Worm (Caenorhabditis elegans): ENCODE data around the gene Y97E10AR.6.
A peak's percentile ranks its signal among the peaks of the same experiment; 100 is the strongest.

The Y97E10AR.6 gene

ce11 chrV:8031121-8031520 lies 17.4 kb upstream of the Y97E10AR.6 start, which contains the start of gene vars-1:
TSS of gene vars-1 (plus strand) at chrV:8031411.
- no peak for TF ChIP-seq T07F8.4 (tag; optimal IDR thresholded peaks at IDR 0.05)
- TF ChIP-seq sdz-38 (tag; optimal IDR thresholded peaks at IDR 0.05): no peak
- TF ChIP-seq ztf-22 (GFP tag; optimal IDR thresholded peaks at IDR 0.05): no peak
- no peak for TF ChIP-seq F37B4.10 (GFP tag; IDR thresholded peaks at IDR 0.05)
- no peak for TF ChIP-seq B0035.1 (tag; optimal IDR thresholded peaks at IDR 0.05)
- TF ChIP-seq attf-5 (GFP tag; optimal IDR thresholded peaks at IDR 0.05): no peak
- TF ChIP-seq ztf-26 (tag; optimal IDR thresholded peaks at IDR 0.05): no peak
- TF ChIP-seq Y56A3A.18 (GFP tag; IDR thresholded peaks at IDR 0.05): 0 out of 2 replicates have a peak, but pooled peaks have one; percentile 26
- no peak for TF ChIP-seq nhr-27 (tag; optimal IDR thresholded peaks at IDR 0.05)
- TF ChIP-seq nhr-120 (GFP tag; IDR thresholded peaks at IDR 0.05): no peak
- no peak for TF ChIP-seq dpff-1 (tag; optimal IDR thresholded peaks at IDR 0.05)
- no peak for TF ChIP-seq B0019.2 (GFP tag; conservative IDR thresholded peaks at IDR 0.05)
- no peak for TF ChIP-seq lin-40 (tag; optimal IDR thresholded peaks at IDR 0.05)
- TF ChIP-seq ceh-91 (GFP tag; IDR thresholded peaks at IDR 0.05): no peak
- TF ChIP-seq dpl-1 (GFP tag; optimal IDR thresholded peaks at IDR 0.05): peak; percentile 42
- no peak for TF ChIP-seq let-526 (GFP tag; IDR thresholded peaks at IDR 0.05)
- TF ChIP-seq mes-4 (tag; optimal IDR thresholded peaks at IDR 0.05): no peak
- no peak for TF ChIP-seq rpc-1 (optimal IDR thresholded peaks at IDR 0.05)
- TF ChIP-seq rpc-1 (tag; optimal IDR thresholded peaks at IDR 0.05): no peak
- no peak for TF ChIP-seq zfh-2 (GFP tag; conservative IDR thresholded peaks at IDR 0.05)
- TF ChIP-seq mel-28 (tag; optimal IDR thresholded peaks at IDR 0.05; ENCODE audit: borderline replicate concordance): no peak
- TF ChIP-seq hlh-12 (tag; optimal IDR thresholded peaks at IDR 0.05): no peak
- TF ChIP-seq egl-18 (GFP tag; IDR thresholded peaks at IDR 0.05): no peak
- TF ChIP-seq ccch-3 (GFP tag; optimal IDR thresholded peaks at IDR 0.05): no peak
- TF ChIP-seq hlh-26 (GFP tag; conservative IDR thresholded peaks at IDR 0.05): no peak
- peak; percentile 69 for TF ChIP-seq efl-1 (GFP tag; optimal IDR thresholded peaks at IDR 0.05)
- TF ChIP-seq die-1 (tag; optimal IDR thresholded peaks at IDR 0.05): no peak
- TF ChIP-seq snpc-1.1 (tag; optimal IDR thresholded peaks at IDR 0.05; ENCODE audit: insufficient read depth): peak; percentile 43
- no peak for TF ChIP-seq attf-3 (GFP tag; conservative IDR thresholded peaks at IDR 0.05)
- no peak for TF ChIP-seq gei-17 (GFP tag; optimal IDR thresholded peaks at IDR 0.05)
- no peak for TF ChIP-seq repo-1 (tag; optimal IDR thresholded peaks at IDR 0.05)
- TF ChIP-seq hmg-20 (GFP tag; IDR thresholded peaks at IDR 0.05): no peak
- no peak for TF ChIP-seq lir-1 (GFP tag; conservative IDR thresholded peaks at IDR 0.05)
- no peak for TF ChIP-seq ceh-40 (GFP tag; IDR thresholded peaks at IDR 0.05)
- no peak for TF ChIP-seq nfya-1 (tag; optimal IDR thresholded peaks at IDR 0.05; ENCODE audit: borderline replicate concordance, insufficient read depth)
- no peak for TF ChIP-seq dox-1 (GFP tag; IDR thresholded peaks at IDR 0.05)
- no peak for TF ChIP-seq F57C9.4 (tag; optimal IDR thresholded peaks at IDR 0.05)
- no peak for TF ChIP-seq Y79H2A.3 (GFP tag; conservative IDR thresholded peaks at IDR 0.05)
- TF ChIP-seq madf-8 (GFP tag; conservative IDR thresholded peaks at IDR 0.05): no peak
- TF ChIP-seq sea-2 (GFP tag; IDR thresholded peaks at IDR 0.05): no peak
- no peak for TF ChIP-seq unc-130 (GFP tag; optimal IDR thresholded peaks at IDR 0.05)
- TF ChIP-seq C17E4.6 (GFP tag; IDR thresholded peaks at IDR 0.05): no peak
- no peak for TF ChIP-seq rcor-1 (GFP tag; IDR thresholded peaks at IDR 0.05)
- TF ChIP-seq aptf-2 (GFP tag; conservative IDR thresholded peaks at IDR 0.05): no peak
- no peak for TF ChIP-seq somi-1 (GFP tag; optimal IDR thresholded peaks at IDR 0.05)
- no peak for TF ChIP-seq egl-44 (GFP tag; IDR thresholded peaks at IDR 0.05)
- TF ChIP-seq ztf-25 (GFP tag; IDR thresholded peaks at IDR 0.05): no peak
- TF ChIP-seq F10E7.11 (tag; optimal IDR thresholded peaks at IDR 0.05): no peak
- peak; percentile 35; the same call in 1 of the 2 replicates for TF ChIP-seq F33H1.4 (GFP tag; IDR thresholded peaks at IDR 0.05)
- TF ChIP-seq pbrm-1 (GFP tag; IDR thresholded peaks at IDR 0.05): no peak
- no peak for TF ChIP-seq nfya-2 (GFP tag; IDR thresholded peaks at IDR 0.05)

Measured in whole organism, young adult.